Worm (Caenorhabditis elegans): ENCODE results near the gene gst-36.

- TF ChIP-seq blmp-1 (tag; optimal IDR thresholded peaks at IDR 0.05) (no peak), jun-1 (tag; optimal IDR thresholded peaks at IDR 0.05) (no peak), nhr-12 (tag; optimal IDR thresholded peaks at IDR 0.05) (no peak), rnt-1 (tag; optimal IDR thresholded peaks at IDR 0.05) (no peak), ztf-4 (tag; optimal IDR thresholded peaks at IDR 0.05) (no peak), lir-3 (tag; optimal IDR thresholded peaks at IDR 0.05; ENCODE audit: poor library complexity) (no peak), vab-15 (tag; optimal IDR thresholded peaks at IDR 0.05) (no peak), nhr-237 (tag; optimal IDR thresholded peaks at IDR 0.05) (no peak)
Measured at ce11 chrX:9850258-9850657, 12.5 kb downstream of the gst-36 start, which contains the start of gene lec-8.

Data from whole organism, L1 larva.